Worm (Caenorhabditis elegans) whole organism, young adult: Measurements from ENCODE around the gene Y45G12B.2.

Experiments used
- B0019.2 ChIP-seq: fragments of 200-800 bp; sonication (Bioruptor generic); conservative IDR thresholded peaks from 2 replicates; pipeline ENCODE4 v1.3.6; 2022; ENCODE audit warnings: missing genetic modification reagents, missing genetic modification characterization, missing compliant biosample characterization
- D2030.7 ChIP-seq: fragments of 200-800 bp; sonication (Bioruptor generic); IDR thresholded peaks from 2 replicates; pipeline ENCODE4 v1.3.6; 2022; ENCODE audit warnings: missing genetic modification reagents, missing genetic modification characterization, missing compliant biosample characterization
- F33H1.4 ChIP-seq: fragments of 200-800 bp; sonication (Bioruptor generic); IDR thresholded peaks from 2 replicates; pipeline ENCODE4 v1.3.6; 2022; ENCODE audit warnings: missing genetic modification reagents, missing genetic modification characterization, missing compliant biosample characterization
- F37B4.10 ChIP-seq: fragments of 200-800 bp; sonication (Bioruptor generic); IDR thresholded peaks from 2 replicates; pipeline ENCODE4 v1.3.6; 2022; ENCODE audit warnings: missing genetic modification characterization, missing compliant biosample characterization
- F57A8.1 ChIP-seq: fragments of 200-800 bp; sonication (Bioruptor generic); optimal IDR thresholded peaks from 2 replicates; lab custom pipeline; 2018; ENCODE audit warnings: mild to moderate bottlenecking, missing genetic modification characterization, moderate library complexity, missing compliant biosample characterization
- F57C9.4 ChIP-seq: sonication (generic microtip); optimal IDR thresholded peaks from 2 replicates; lab custom pipeline; 2017; ENCODE audit warnings: mild to moderate bottlenecking, missing genetic modification characterization, missing compliant biosample characterization
- T07F8.4 ChIP-seq: sonication (generic microtip); optimal IDR thresholded peaks from 2 replicates; lab custom pipeline; 2016; ENCODE audit warnings: mild to moderate bottlenecking, missing genetic modification characterization, moderate library complexity, missing compliant biosample characterization
- Y95B8A.8 ChIP-seq: fragments of 200-800 bp; sonication (Bioruptor generic); IDR thresholded peaks from 2 replicates; pipeline ENCODE4 v1.3.6; 2022; ENCODE audit warnings: missing genetic modification reagents, missing genetic modification characterization, missing compliant biosample characterization
- akir-1 ChIP-seq: fragments of 200-800 bp; sonication (Bioruptor generic); optimal IDR thresholded peaks from 2 replicates; lab custom pipeline; 2018; ENCODE audit warnings: mild to moderate bottlenecking, missing genetic modification characterization, moderate library complexity, missing compliant biosample characterization
- bed-1 ChIP-seq: fragments of 200-800 bp; sonication (Bioruptor generic); IDR thresholded peaks from 2 replicates; pipeline ENCODE4 v1.3.6; 2022; ENCODE audit warnings: missing genetic modification reagents, missing genetic modification characterization, missing compliant biosample characterization
- ccch-3 ChIP-seq: fragments of 200-800 bp; sonication (Bioruptor generic); optimal IDR thresholded peaks from 2 replicates; lab custom pipeline; 2018; ENCODE audit warnings: mild to moderate bottlenecking, missing genetic modification characterization, missing compliant biosample characterization
- cebp-2 ChIP-seq: fragments of 200-800 bp; sonication (Bioruptor generic); IDR thresholded peaks from 2 replicates; pipeline ENCODE4 v1.3.6; 2022; ENCODE audit warnings: missing genetic modification characterization, missing compliant biosample characterization
- ceh-79 ChIP-seq: sonication (generic microtip); optimal IDR thresholded peaks from 2 replicates; lab custom pipeline; 2017; ENCODE audit warnings: mild to moderate bottlenecking, missing genetic modification characterization, missing compliant biosample characterization
- efl-1 ChIP-seq: fragments of 150-350 bp; optimal IDR thresholded peaks from 2 replicates; lab custom pipeline; 2014; ENCODE audit warnings: missing biosample characterization, missing genetic modification reagents, missing genetic modification characterization
- egrh-3 ChIP-seq: fragments of 200-800 bp; sonication (Bioruptor generic); IDR thresholded peaks from 2 replicates; pipeline ENCODE4 v1.3.6; 2022; ENCODE audit warnings: missing genetic modification reagents, missing genetic modification characterization, missing compliant biosample characterization
- fkh-3 ChIP-seq: sonication (generic microtip); optimal IDR thresholded peaks from 2 replicates; lab custom pipeline; 2016; ENCODE audit warnings: mild to moderate bottlenecking, missing genetic modification characterization, missing compliant biosample characterization
- him-1 ChIP-seq: sonication (generic microtip); optimal IDR thresholded peaks from 2 replicates; lab custom pipeline; 2016; ENCODE audit warnings: missing genotype, missing genetic modification reagents, missing genetic modification characterization, missing compliant biosample characterization
- hmg-1.2 ChIP-seq: fragments of 200-800 bp; sonication (Bioruptor generic); IDR thresholded peaks from 2 replicates; pipeline ENCODE4 v1.3.6; 2022; ENCODE audit warnings: missing genetic modification reagents, missing genetic modification characterization, missing compliant biosample characterization
- hmg-20 ChIP-seq: fragments of 200-800 bp; sonication (Bioruptor generic); IDR thresholded peaks from 2 replicates; pipeline ENCODE4 v1.3.6; 2022; ENCODE audit warnings: missing genetic modification reagents, missing genetic modification characterization, missing compliant biosample characterization
- hrde-1 ChIP-seq: sonication (generic microtip); optimal IDR thresholded peaks from 2 replicates; lab custom pipeline; 2016; ENCODE audit warnings: missing genetic modification characterization, mild to moderate bottlenecking, missing compliant biosample characterization, moderate library complexity, missing genotype, missing genetic modification reagents, borderline replicate concordance
- hsf-1 ChIP-seq: fragments of 200-800 bp; sonication (Bioruptor generic); IDR thresholded peaks from 2 replicates; pipeline ENCODE4 v1.3.6; 2022; ENCODE audit warnings: missing genetic modification reagents, missing genetic modification characterization, missing compliant biosample characterization
- lin-26 ChIP-seq: fragments of 200-800 bp; sonication (Bioruptor generic); IDR thresholded peaks from 2 replicates; pipeline ENCODE4 v1.3.6; 2022; ENCODE audit warnings: missing genetic modification reagents, missing genetic modification characterization, missing compliant biosample characterization
- mcd-1 ChIP-seq: fragments of 200-800 bp; sonication (Bioruptor generic); IDR thresholded peaks from 2 replicates; pipeline ENCODE4 v1.3.6; 2022; ENCODE audit warnings: missing genetic modification reagents, missing genetic modification characterization, missing compliant biosample characterization
- mel-28 ChIP-seq: sonication (generic microtip); optimal IDR thresholded peaks from 2 replicates; lab custom pipeline; 2016; ENCODE audit warnings: borderline replicate concordance, mild to moderate bottlenecking, missing genetic modification characterization, missing compliant biosample characterization
- mxl-1 ChIP-seq: sonication (generic microtip); optimal IDR thresholded peaks from 2 replicates; lab custom pipeline; 2016; ENCODE audit warnings: missing genetic modification characterization, missing compliant biosample characterization
- nhr-179 ChIP-seq: sonication (generic microtip); optimal IDR thresholded peaks from 2 replicates; lab custom pipeline; 2016; ENCODE audit warnings: mild to moderate bottlenecking, missing genetic modification characterization, missing compliant biosample characterization
- nhr-80 ChIP-seq: sonication (generic microtip); optimal IDR thresholded peaks from 2 replicates; lab custom pipeline; 2016; ENCODE audit warnings: missing genetic modification characterization, missing compliant biosample characterization
- pbrm-1 ChIP-seq: fragments of 200-800 bp; sonication (Bioruptor generic); IDR thresholded peaks from 2 replicates; pipeline ENCODE4 v1.3.6; 2022; ENCODE audit warnings: missing genetic modification reagents, missing genetic modification characterization, missing compliant biosample characterization
- sea-2 ChIP-seq: fragments of 200-800 bp; sonication (Bioruptor generic); IDR thresholded peaks from 2 replicates; pipeline ENCODE4 v1.3.6; 2022; ENCODE audit warnings: missing genetic modification characterization, missing compliant biosample characterization
- snpc-4 ChIP-seq, 5 experiments: fragments of 150-350 bp in 1 of 5; sonication (generic microtip) in 4 of 5; optimal IDR thresholded peaks; 2 replicates each; lab custom pipeline; 2014 to 2018; ENCODE audit warnings: missing genetic modification characterization in 5 of 5, missing biosample characterization in 3 of 5, antibody characterized with exemption in 2 of 5, mild to moderate bottlenecking in 2 of 5, missing compliant biosample characterization in 2 of 5, missing genotype in 2 of 5, moderate library complexity in 2 of 5, missing genetic modification reagents in 1 of 5
- somi-1 ChIP-seq: fragments of 200-800 bp; sonication (Bioruptor generic); optimal IDR thresholded peaks from 2 replicates; lab custom pipeline; 2018; ENCODE audit warnings: mild to moderate bottlenecking, missing genetic modification characterization, missing compliant biosample characterization
- tbx-9 ChIP-seq: sonication (generic microtip); optimal IDR thresholded peaks from 2 replicates; lab custom pipeline; 2016; ENCODE audit warnings: borderline replicate concordance, missing genetic modification characterization, inconsistent platforms, missing compliant biosample characterization
- unc-130 ChIP-seq: sonication (generic microtip); optimal IDR thresholded peaks from 2 replicates; lab custom pipeline; 2016; ENCODE audit warnings: missing genetic modification reagents, missing genetic modification characterization, missing compliant biosample characterization
- zfh-2 ChIP-seq: fragments of 200-800 bp; sonication (Bioruptor generic); conservative IDR thresholded peaks from 2 replicates; pipeline ENCODE4 v1.3.6; 2022; ENCODE audit warnings: missing genetic modification reagents, missing genetic modification characterization, missing compliant biosample characterization
- zim-3 ChIP-seq: sonication (generic microtip); optimal IDR thresholded peaks from 2 replicates; lab custom pipeline; 2017; ENCODE audit warnings: mild to moderate bottlenecking, missing genetic modification characterization, moderate library complexity, missing compliant biosample characterization
- ztf-22 ChIP-seq: fragments of 200-800 bp; sonication (Bioruptor generic); optimal IDR thresholded peaks from 2 replicates; lab custom pipeline; 2018; ENCODE audit warnings: mild to moderate bottlenecking, missing genetic modification characterization, moderate library complexity, missing compliant biosample characterization
- ztf-28 ChIP-seq: fragments of 200-800 bp; sonication (Bioruptor generic); IDR thresholded peaks from 2 replicates; pipeline ENCODE4 v1.3.6; 2022; ENCODE audit warnings: missing genetic modification reagents, missing genetic modification characterization, missing compliant biosample characterization
- ztf-3 ChIP-seq: fragments of 200-800 bp; sonication (Bioruptor generic); optimal IDR thresholded peaks from 2 replicates; lab custom pipeline; 2018; ENCODE audit warnings: mild to moderate bottlenecking, missing genetic modification characterization, missing compliant biosample characterization

Gene Y45G12B.2

ce11 chrV:2711429-2711828 lies 16.9 kb downstream of the Y45G12B.2 start, which contains the start of gene C24B9.3:
Gene C24B9.3 (minus strand): TSS chrV:2711599.
- TF ChIP-seq nhr-80 (tag; lab: Kevin White, UChicago) (peak; percentile 79), mxl-1 (tag; lab: Kevin White, UChicago) (no peak), F57C9.4 (no peak)

DNA sequence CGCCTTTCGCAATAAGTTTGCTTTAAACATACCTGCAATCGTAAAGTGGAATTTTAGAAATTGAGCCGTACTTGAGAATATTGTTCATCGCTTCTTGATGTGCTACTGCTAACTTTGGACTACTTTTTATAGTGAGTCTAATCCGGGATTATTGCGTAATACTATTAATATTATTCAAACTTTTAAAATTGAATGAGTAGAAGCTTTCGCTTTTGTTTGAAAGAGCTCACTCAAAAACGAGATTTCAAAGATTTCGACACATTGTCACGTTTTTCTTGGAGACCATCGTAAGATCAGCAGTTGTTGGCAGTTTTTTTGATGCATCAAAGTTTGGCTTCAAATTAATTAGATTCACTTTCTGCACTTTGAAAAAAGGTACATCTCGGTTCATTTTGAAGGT lies 19.0 kb downstream of the Y45G12B.2 start, which contains the start of gene srt-28:
srt-28 (minus strand) TSS at position 101 of the 400 bp plus-strand sequence.
- no peak for TF ChIP-seq D2030.7 (GFP tag; lab: Robert Waterston, UW)
- TF ChIP-seq tbx-9 = no peak
- TF ChIP-seq Y95B8A.8 (GFP tag; lab: Robert Waterston, UW) = no peak

- 0 out of 2 replicates have a peak, but pooled peaks have one; percentile 65 for TF ChIP-seq F37B4.10 (GFP tag; lab: Robert Waterston, UW)
- no peak for TF ChIP-seq sea-2 (GFP tag; lab: Robert Waterston, UW)
- no peak for TF ChIP-seq mel-28 (tag; lab: Kevin White, UChicago)
- TF ChIP-seq F57C9.4 = no peak
- TF ChIP-seq zim-3 (tag; lab: Kevin White, UChicago) = no peak
- peak; percentile 49; the same call in 1 of the 2 replicates for TF ChIP-seq egrh-3 (GFP tag; lab: Robert Waterston, UW)
- TF ChIP-seq hmg-1.2 (GFP tag; lab: Robert Waterston, UW) = peak; percentile 25; the same call in 1 of the 2 replicates
- TF ChIP-seq efl-1 (GFP tag; lab: Kevin White, UChicago) = no peak
- no peak for TF ChIP-seq B0019.2 (GFP tag; lab: Robert Waterston, UW)
- no peak for TF ChIP-seq snpc-4 (GFP tag; optimal IDR thresholded peaks at IDR 0.05; lab: Kevin White, UChicago)
- peak in 2 of 4 experiments; percentile 71 to 89 for TF ChIP-seq snpc-4 (tag; optimal IDR thresholded peaks at IDR 0.05; lab: Kevin White, UChicago)
- TF ChIP-seq ccch-3 (GFP tag; lab: Kevin White, UChicago) = no peak
- TF ChIP-seq hrde-1 (tag; lab: Kevin White, UChicago) = no peak
- no peak for TF ChIP-seq unc-130 (GFP tag; lab: Kevin White, UChicago)
- TF ChIP-seq ztf-3 (GFP tag; lab: Kevin White, UChicago) = no peak
- no peak for TF ChIP-seq ztf-22
- TF ChIP-seq F33H1.4 (GFP tag; lab: Robert Waterston, UW) = no peak
- peak; percentile 84 for TF ChIP-seq zfh-2 (GFP tag; lab: Robert Waterston, UW)
- TF ChIP-seq pbrm-1 (GFP tag; lab: Robert Waterston, UW) = peak; percentile 37; the same call in 1 of the 2 replicates
- TF ChIP-seq, all 124 proteins: peak for 6
Measured at ce11 chrV:2716933-2717332, 22.4 kb downstream of the Y45G12B.2 start.

DNA sequence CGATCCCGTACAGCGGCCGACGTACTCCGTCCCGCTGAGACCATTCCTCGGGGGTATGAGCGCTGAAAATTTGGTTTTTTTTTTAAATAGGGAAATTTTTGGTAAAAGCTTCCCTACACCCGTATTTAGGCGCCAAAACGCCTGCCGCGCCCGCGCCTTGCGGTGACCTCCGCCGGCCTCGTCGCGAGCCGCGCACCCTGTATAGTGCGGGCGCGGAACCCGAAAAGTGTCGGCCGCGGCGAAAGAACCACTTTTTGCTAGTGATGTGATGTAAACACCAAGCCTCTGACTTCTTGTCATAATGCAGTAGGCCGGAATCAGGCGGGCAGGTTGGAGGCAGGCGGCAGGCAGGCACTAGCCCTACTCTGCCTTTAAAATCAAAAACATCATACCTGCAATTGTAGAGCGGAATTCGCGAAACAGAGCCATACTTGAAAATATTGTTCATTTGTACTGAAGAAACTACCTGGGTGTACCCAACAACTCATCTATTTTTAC lies 24.2 kb downstream of the Y45G12B.2 start, which contains the start of gene srt-29:
srt-29 (minus strand) TSS at position 448 of the 498 bp plus-strand sequence.
- TF ChIP-seq zfh-2 (GFP tag; lab: Robert Waterston, UW) (peak; percentile 88), F57A8.1 (no peak), egrh-3 (GFP tag; lab: Robert Waterston, UW) (peak; percentile 72; the same call in 1 of the 2 replicates), T07F8.4 (tag; lab: Kevin White, UChicago) (no peak), snpc-4 (GFP tag; optimal IDR thresholded peaks at IDR 0.05; lab: Kevin White, UChicago) (no peak), snpc-4 (tag; optimal IDR thresholded peaks at IDR 0.05; lab: Kevin White, UChicago) (peak in 1 of 4 experiments; percentile 51), him-1 (tag; lab: Kevin White, UChicago) (no peak), ztf-28 (GFP tag; lab: Robert Waterston, UW) (0 out of 2 replicates have a peak, but pooled peaks have one; percentile 13)

ce11 chrV:2720763-2721162 lies 26.2 kb downstream of the Y45G12B.2 start, which contains the start of gene srt-27:
Gene srt-27 (minus strand): TSS chrV:2720863.
- TF ChIP-seq nhr-179 (tag; lab: Kevin White, UChicago) = no peak
- no peak for TF ChIP-seq hmg-20
- no peak for TF ChIP-seq akir-1 (GFP tag; lab: Kevin White, UChicago)
- TF ChIP-seq Y95B8A.8 (GFP tag; lab: Robert Waterston, UW) = no peak
- TF ChIP-seq cebp-2 = no peak
- no peak for TF ChIP-seq hsf-1 (GFP tag; lab: Robert Waterston, UW)
- TF ChIP-seq B0019.2 (GFP tag; lab: Robert Waterston, UW) = no peak
- TF ChIP-seq bed-1 (GFP tag; lab: Robert Waterston, UW) = no peak
- TF ChIP-seq ztf-28 (GFP tag; lab: Robert Waterston, UW) = no peak
- TF ChIP-seq somi-1 (GFP tag; lab: Kevin White, UChicago) = no peak
- TF ChIP-seq mcd-1 (GFP tag; lab: Robert Waterston, UW) = no peak
- no peak for TF ChIP-seq ztf-22
- no peak for TF ChIP-seq fkh-3
- TF ChIP-seq ceh-79 = no peak
- TF ChIP-seq lin-26 (GFP tag; lab: Robert Waterston, UW) = no peak
